Fruit fly (Drosophila melanogaster): ENCODE results near the gene Cftr.

dm6 chr3R:24525983-24526661 lies 17.6 kb downstream of the Cftr start:
- TF ChIP-seq CG43689 (GFP tag; IDR thresholded peaks at IDR 0.05) (no peak), vfl (GFP tag; optimal IDR thresholded peaks at IDR 0.05) (no peak), Ptx1 (GFP tag; IDR thresholded peaks at IDR 0.05) (peak; percentile 54; the same call in 1 of the 2 replicates), CG7372 (GFP tag; IDR thresholded peaks at IDR 0.05) (no peak), chinmo (GFP tag; IDR thresholded peaks at IDR 0.05; ENCODE audit: partially characterized antibody) (peak; percentile 90; the same call in 3 of the 4 replicates), Blimp-1 (GFP tag; optimal IDR thresholded peaks at IDR 0.05) (no peak), CG8944 (GFP tag; optimal IDR thresholded peaks at IDR 0.05) (no peak), CG4820 (GFP tag; optimal IDR thresholded peaks at IDR 0.05) (no peak), chm (GFP tag; IDR thresholded peaks at IDR 0.05) (no peak), Fer1 (GFP tag; optimal IDR thresholded peaks at IDR 0.05) (peak; percentile 28), danr (GFP tag; IDR thresholded peaks at IDR 0.05) (no peak), CG31224 (GFP tag; IDR thresholded peaks at IDR 0.05) (no peak), CG11456 (GFP tag; IDR thresholded peaks at IDR 0.05) (0 out of 3 replicates have a peak, but pooled peaks have one; percentile 21), cato (GFP tag; optimal IDR thresholded peaks at IDR 0.05; ENCODE audit: borderline replicate concordance) (no peak)
